Worm (Caenorhabditis elegans) whole organism, L4 larva: Measurements from ENCODE around the gene M01H9.5.

Experiments used
- D1046.2 ChIP-seq: fragments of 200-800 bp; sonication (Bioruptor generic); IDR thresholded peaks from 2 replicates; pipeline ENCODE4 v1.3.6; 2022; ENCODE audit warnings: missing genetic modification characterization, missing compliant biosample characterization
- F10B5.3 ChIP-seq: sonication (generic microtip); optimal IDR thresholded peaks from 2 replicates; lab custom pipeline; 2016; ENCODE audit warnings: mild to moderate bottlenecking, missing genetic modification characterization, missing compliant biosample characterization
- F49E8.2 ChIP-seq: sonication (generic microtip); optimal IDR thresholded peaks from 2 replicates; lab custom pipeline; 2016; ENCODE audit warnings: missing compliant biosample characterization, mild to moderate bottlenecking, missing genetic modification characterization, borderline replicate concordance
- T26A8.4 ChIP-seq: fragments of 200-800 bp; sonication (Bioruptor generic); IDR thresholded peaks from 2 replicates; pipeline ENCODE4 v1.3.6; 2022; ENCODE audit warnings: missing genetic modification characterization, missing compliant biosample characterization
- Y75B8A.6 ChIP-seq: fragments of 200-800 bp; sonication (Bioruptor generic); IDR thresholded peaks from 2 replicates; pipeline ENCODE4 v1.3.6; 2022; ENCODE audit warnings: missing genetic modification reagents, missing genetic modification characterization, missing compliant biosample characterization
- aha-1 ChIP-seq: fragments of 150-350 bp; peaks from one replicate; lab custom pipeline; 2014; ENCODE audit warnings: missing biosample characterization, missing genetic modification characterization
- arid-1 ChIP-seq: fragments of 200-800 bp; sonication (Bioruptor generic); conservative IDR thresholded peaks from 2 replicates; pipeline ENCODE4 v1.3.6; 2022; ENCODE audit warnings: missing genetic modification reagents, missing genetic modification characterization, missing compliant biosample characterization
- ceh-32 ChIP-seq: sonication (generic microtip); optimal IDR thresholded peaks from 2 replicates; lab custom pipeline; 2016; ENCODE audit warnings: mild to moderate bottlenecking, missing genetic modification characterization, missing compliant biosample characterization; ENCODE audit not compliant: poor library complexity
- ceh-44 ChIP-seq: fragments of 200-800 bp; sonication (Bioruptor generic); IDR thresholded peaks from 2 replicates; pipeline ENCODE4 v1.3.6; 2022; ENCODE audit warnings: missing genetic modification reagents, missing genetic modification characterization, missing compliant biosample characterization
- ceh-62 ChIP-seq: sonication (generic microtip); optimal IDR thresholded peaks from 2 replicates; lab custom pipeline; 2017; ENCODE audit warnings: missing biosample characterization, missing genetic modification characterization
- cey-2 ChIP-seq: sonication (generic microtip); optimal IDR thresholded peaks from 3 replicates; lab custom pipeline; 2017; ENCODE audit warnings: missing genetic modification characterization, mild to moderate bottlenecking, missing compliant biosample characterization, antibody characterized with exemption, borderline replicate concordance; ENCODE audit not compliant: insufficient read depth
- daf-16 ChIP-seq, 3 experiments: sonication (generic microtip); optimal IDR thresholded peaks; 2 replicates each; lab custom pipeline; 2016 to 2017; ENCODE audit warnings: missing genetic modification characterization in 3 of 3, missing genetic modification reagents in 3 of 3, mild to moderate bottlenecking in 2 of 3, missing compliant biosample characterization in 2 of 3, missing biosample characterization in 1 of 3, moderate library complexity in 1 of 3
- dmd-8 ChIP-seq: fragments of 200-800 bp; sonication (Bioruptor generic); IDR thresholded peaks from 2 replicates; pipeline ENCODE4 v1.3.6; 2022; ENCODE audit warnings: missing genetic modification characterization, missing compliant biosample characterization
- egl-27 ChIP-seq: sonication (generic microtip); optimal IDR thresholded peaks from 3 replicates; lab custom pipeline; 2017; ENCODE audit warnings: missing biosample characterization, missing genetic modification reagents, missing genetic modification characterization
- egl-43 ChIP-seq: fragments of 200-800 bp; sonication (Bioruptor generic); IDR thresholded peaks from 2 replicates; pipeline ENCODE4 v1.3.6; 2022; ENCODE audit warnings: missing genetic modification reagents, missing genetic modification characterization, missing compliant biosample characterization
- fkh-10 ChIP-seq: fragments of 150-350 bp; optimal IDR thresholded peaks from 2 replicates; lab custom pipeline; 2014; ENCODE audit warnings: missing biosample characterization, missing genetic modification reagents, missing genetic modification characterization
- fos-1 ChIP-seq: fragments of 150-350 bp; optimal IDR thresholded peaks from 2 replicates; lab custom pipeline; 2014; ENCODE audit warnings: missing biosample characterization, missing genetic modification characterization
- hif-1 ChIP-seq, 2 experiments: sonication (generic microtip); optimal IDR thresholded peaks; 2 replicates each; lab custom pipeline; 2016 to 2017; ENCODE audit warnings: missing compliant biosample characterization in 2 of 2, missing genetic modification characterization in 2 of 2, missing genetic modification reagents in 2 of 2, missing genotype in 2 of 2, mild to moderate bottlenecking in 1 of 2
- hlh-30 ChIP-seq: sonication (generic microtip); optimal IDR thresholded peaks from 2 replicates; lab custom pipeline; 2017; ENCODE audit warnings: antibody characterized with exemption, mild to moderate bottlenecking, missing genetic modification characterization, missing compliant biosample characterization; ENCODE audit not compliant: insufficient read depth
- hmg-1.1 ChIP-seq: fragments of 200-800 bp; sonication (Bioruptor generic); IDR thresholded peaks from 2 replicates; pipeline ENCODE4 v1.3.6; 2022; ENCODE audit warnings: missing genetic modification reagents, missing genetic modification characterization, missing compliant biosample characterization
- lim-7 ChIP-seq: fragments of 200-800 bp; sonication (Bioruptor generic); IDR thresholded peaks from 2 replicates; pipeline ENCODE4 v1.3.6; 2022; ENCODE audit warnings: missing genetic modification characterization, missing compliant biosample characterization
- lin-13 ChIP-seq: fragments of 150-350 bp; optimal IDR thresholded peaks from 2 replicates; lab custom pipeline; 2014; ENCODE audit warnings: missing biosample characterization, missing genetic modification reagents, missing genetic modification characterization
- lin-15B ChIP-seq: fragments of 150-350 bp; sonication (generic microtip); optimal IDR thresholded peaks from 3 replicates; lab custom pipeline; 2014; ENCODE audit warnings: missing biosample characterization, missing genetic modification characterization
- lin-38 ChIP-seq: fragments of 200-800 bp; sonication (Bioruptor generic); IDR thresholded peaks from 2 replicates; pipeline ENCODE4 v1.3.6; 2022; ENCODE audit warnings: missing genetic modification reagents, missing genetic modification characterization, missing compliant biosample characterization
- lir-3 ChIP-seq: sonication (generic microtip); optimal IDR thresholded peaks from 2 replicates; lab custom pipeline; 2016; ENCODE audit warnings: mild to moderate bottlenecking, missing genetic modification characterization, missing compliant biosample characterization
- lsy-2 ChIP-seq, 2 experiments: fragments of 150-350 bp in 1 of 2; sonication (generic microtip) in 1 of 2; optimal IDR thresholded peaks; 2 replicates each; lab custom pipeline; 2014 to 2017; ENCODE audit warnings: missing biosample characterization in 2 of 2, missing genetic modification characterization in 2 of 2
- madf-9 ChIP-seq: fragments of 200-800 bp; sonication (Bioruptor generic); conservative IDR thresholded peaks from 2 replicates; pipeline ENCODE4 v1.3.6; 2022; ENCODE audit warnings: missing genetic modification reagents, missing genetic modification characterization, missing compliant biosample characterization
- mep-1 ChIP-seq: fragments of 150-350 bp; sonication (generic microtip); optimal IDR thresholded peaks from 3 replicates; lab custom pipeline; 2014; ENCODE audit warnings: missing biosample characterization, missing genetic modification characterization
- nhr-10 ChIP-seq: fragments of 150-350 bp; optimal IDR thresholded peaks from 2 replicates; lab custom pipeline; 2014; ENCODE audit warnings: missing biosample characterization, missing genetic modification characterization
- nhr-11 ChIP-seq: fragments of 150-350 bp; optimal IDR thresholded peaks from 2 replicates; lab custom pipeline; 2014; ENCODE audit warnings: missing biosample characterization, missing genetic modification characterization
- nhr-111 ChIP-seq: fragments of 200-800 bp; sonication (Bioruptor generic); optimal IDR thresholded peaks from 2 replicates; lab custom pipeline; 2018; ENCODE audit warnings: mild to moderate bottlenecking, missing genetic modification characterization, missing compliant biosample characterization
- nhr-28 ChIP-seq: fragments of 150-350 bp; optimal IDR thresholded peaks from 2 replicates; lab custom pipeline; 2014; ENCODE audit warnings: missing biosample characterization, missing genetic modification characterization
- nhr-41 ChIP-seq: fragments of 200-800 bp; sonication (Bioruptor generic); IDR thresholded peaks from 2 replicates; pipeline ENCODE4 v1.3.6; 2022; ENCODE audit warnings: missing genetic modification reagents, missing genetic modification characterization, missing compliant biosample characterization
- nhr-48 ChIP-seq: sonication (generic microtip); optimal IDR thresholded peaks from 2 replicates; lab custom pipeline; 2016; ENCODE audit warnings: mild to moderate bottlenecking, missing genetic modification characterization, missing compliant biosample characterization
- pha-4 ChIP-seq, 2 experiments: fragments of 150-350 bp in 1 of 2; fragments of 200-800 bp in 1 of 2; sonication (Bioruptor generic) in 1 of 2; IDR thresholded peaks in 1 of 2; optimal IDR thresholded peaks in 1 of 2; 2 replicates each; pipeline versions ENCODE4 v1.3.6 to Lab custom; 2014 to 2022; ENCODE audit warnings: missing genetic modification characterization in 2 of 2, missing genetic modification reagents in 2 of 2, missing biosample characterization in 1 of 2, missing compliant biosample characterization in 1 of 2
- rbr-2 ChIP-seq: sonication (generic microtip); optimal IDR thresholded peaks from 2 replicates; lab custom pipeline; 2016; ENCODE audit warnings: missing genotype, missing genetic modification characterization, missing compliant biosample characterization
- sdz-12 ChIP-seq: fragments of 200-800 bp; sonication (Bioruptor generic); optimal IDR thresholded peaks from 2 replicates; lab custom pipeline; 2018; ENCODE audit warnings: mild to moderate bottlenecking, missing genetic modification characterization, missing compliant biosample characterization
- set-16 ChIP-seq: fragments of 200-800 bp; sonication (Bioruptor generic); IDR thresholded peaks from 2 replicates; pipeline ENCODE4 v1.3.6; 2022; ENCODE audit warnings: missing genetic modification reagents, missing genetic modification characterization, missing compliant biosample characterization
- skn-1 ChIP-seq: fragments of 150-350 bp; optimal IDR thresholded peaks from 2 replicates; lab custom pipeline; 2014; ENCODE audit warnings: missing biosample characterization, missing genetic modification characterization
- tra-1 ChIP-seq: fragments of 200-800 bp; sonication (Bioruptor generic); IDR thresholded peaks from 2 replicates; pipeline ENCODE4 v1.3.6; 2022; ENCODE audit warnings: missing genetic modification reagents, missing genetic modification characterization, missing compliant biosample characterization
- zag-1 ChIP-seq: fragments of 150-350 bp; optimal IDR thresholded peaks from 2 replicates; lab custom pipeline; 2014; ENCODE audit warnings: missing biosample characterization, missing genetic modification characterization
- zfp-3 ChIP-seq: fragments of 200-800 bp; sonication (Bioruptor generic); conservative IDR thresholded peaks from 2 replicates; pipeline ENCODE4 v1.3.6; 2022; ENCODE audit warnings: missing genetic modification reagents, missing genetic modification characterization, missing compliant biosample characterization
- zip-2 ChIP-seq: fragments of 150-350 bp; optimal IDR thresholded peaks from 2 replicates; lab custom pipeline; 2014; ENCODE audit warnings: missing biosample characterization, missing genetic modification characterization
- ztf-11 ChIP-seq: fragments of 150-350 bp; optimal IDR thresholded peaks from 2 replicates; lab custom pipeline; 2014; ENCODE audit warnings: missing biosample characterization, missing genetic modification characterization
- ztf-7 ChIP-seq: fragments of 150-350 bp; optimal IDR thresholded peaks from 2 replicates; lab custom pipeline; 2014; ENCODE audit warnings: missing biosample characterization, missing genetic modification characterization

The M01H9.5 gene

ce11 chrIV:4439190-4439589 is 26.1 kb upstream of the M01H9.5 start, which contains the start of gene fbxb-74:
TSS of gene fbxb-74 (minus strand) at chrIV:4439290.
- TF ChIP-seq mep-1 (tag; lab: Kevin White, UChicago) (no peak), lin-38 (no peak), lin-15B (tag; lab: Kevin White, UChicago) (no peak), D1046.2 (GFP tag; lab: Robert Waterston, UW) (no peak), skn-1 (no peak), egl-43 (no peak), nhr-111 (GFP tag; lab: Kevin White, UChicago) (no peak), ceh-44 (no peak)

- TF ChIP-seq hmg-1.1: no peak
- TF ChIP-seq tra-1 (GFP tag; lab: Robert Waterston, UW): no peak
- no peak for TF ChIP-seq nhr-11 (tag; lab: Kevin White, UChicago)
- TF ChIP-seq nhr-10 (tag; lab: Kevin White, UChicago): no peak
- TF ChIP-seq lir-3 (tag; lab: Kevin White, UChicago): no peak
- TF ChIP-seq set-16: no peak
- no peak for TF ChIP-seq ceh-62 (tag; lab: Kevin White, UChicago)
- TF ChIP-seq aha-1 (tag; lab: Kevin White, UChicago): no peak
- TF ChIP-seq, all 104 proteins: peak for 0
Measured at ce11 chrIV:4441077-4441476, 24.2 kb upstream of the M01H9.5 start, which contains the start of gene fbxb-75. TSS of gene fbxb-75 (minus strand) at chrIV:4441177.

ce11 chrIV:4445711-4446290 is 19.5 kb upstream of the M01H9.5 start, which contains the start of the genes wapl-1 and htz-1:
TSS of gene wapl-1 (minus strand) at chrIV:4445740.
TSS of gene htz-1 (plus strand) at chrIV:4446216.
- TF ChIP-seq fos-1 (tag; lab: Kevin White, UChicago) (no peak), madf-9 (GFP tag; lab: Robert Waterston, UW) (peak; percentile 77), dmd-8 (GFP tag; lab: Robert Waterston, UW) (no peak), set-16 (peak; percentile 42; the same call in 1 of the 2 replicates), nhr-48 (tag; lab: Kevin White, UChicago) (peak; percentile 78), daf-16 (GFP tag; optimal IDR thresholded peaks at IDR 0.05; lab: Kevin White, UChicago) (peak in 1 of 2 experiments; percentile 72), daf-16 (tag; optimal IDR thresholded peaks at IDR 0.05; lab: Kevin White, UChicago) (peak; percentile 74), lin-13 (peak; percentile 95), skn-1 (no peak), rbr-2 (peak; percentile 94), T26A8.4 (GFP tag; lab: Robert Waterston, UW) (peak; percentile 98), egl-43 (peak; percentile 85), zip-2 (tag; lab: Kevin White, UChicago) (peak; percentile 18), zag-1 (tag; lab: Kevin White, UChicago) (no peak), nhr-11 (tag; lab: Kevin White, UChicago) (peak; percentile 97), nhr-28 (tag; lab: Kevin White, UChicago) (peak; percentile 80), hif-1 (tag; optimal IDR thresholded peaks at IDR 0.05; lab: Kevin White, UChicago) (peak; percentile 38 to 91), nhr-111 (GFP tag; lab: Kevin White, UChicago) (no peak), F49E8.2 (tag; lab: Kevin White, UChicago) (peak; percentile 38), pha-4 (GFP tag; IDR thresholded peaks at IDR 0.05; lab: Robert Waterston, UW) (peak; percentile 88; the same call in 1 of the 2 replicates), pha-4 (tag; optimal IDR thresholded peaks at IDR 0.05; lab: Kevin White, UChicago) (peak; percentile 46), F10B5.3 (peak; percentile 67), lim-7 (no peak), Y75B8A.6 (GFP tag; lab: Robert Waterston, UW) (0 out of 2 replicates have a peak, but pooled peaks have one; percentile 35), ceh-32 (no peak), fkh-10 (GFP tag; lab: Kevin White, UChicago) (peak; percentile 96), hlh-30 (tag; lab: Kevin White, UChicago) (peak; percentile 93), egl-27 (tag; lab: Kevin White, UChicago) (no peak), nhr-10 (tag; lab: Kevin White, UChicago) (no peak), zfp-3 (GFP tag; lab: Robert Waterston, UW) (peak; percentile 80), lsy-2 (tag; optimal IDR thresholded peaks at IDR 0.05; lab: Kevin White, UChicago) (peak; percentile 98 to 99), sdz-12 (GFP tag; lab: Kevin White, UChicago) (no peak), ztf-11 (no peak), nhr-41 (GFP tag; lab: Robert Waterston, UW) (no peak), cey-2 (tag; lab: Kevin White, UChicago) (no peak), arid-1 (GFP tag; lab: Robert Waterston, UW) (peak; percentile 87), ztf-7 (tag; lab: Kevin White, UChicago) (no peak)
